Worm (Caenorhabditis elegans) whole organism, L4 larva: Measurements from ENCODE around the gene ZK370.4.
A peak's percentile ranks its signal among the peaks of the same experiment; 100 is the strongest.

Experiments
- D1046.2 ChIP-seq: fragments of 200-800 bp; sonication (Bioruptor generic); IDR thresholded peaks from 2 replicates; pipeline ENCODE4 v1.3.6; 2022; ENCODE audit warnings: missing genetic modification characterization, missing compliant biosample characterization
- F10B5.3 ChIP-seq: sonication (generic microtip); optimal IDR thresholded peaks from 2 replicates; lab custom pipeline; 2016; ENCODE audit warnings: mild to moderate bottlenecking, missing genetic modification characterization, missing compliant biosample characterization
- F26F4.8 ChIP-seq: fragments of 200-800 bp; sonication (Bioruptor generic); conservative IDR thresholded peaks from 2 replicates; pipeline ENCODE4 v1.3.6; 2022; ENCODE audit warnings: missing genetic modification characterization, missing compliant biosample characterization
- F37D6.2 ChIP-seq: sonication (generic microtip); optimal IDR thresholded peaks from 2 replicates; lab custom pipeline; 2016; ENCODE audit warnings: mild to moderate bottlenecking, missing genetic modification characterization, missing compliant biosample characterization
- F44E2.7 ChIP-seq: fragments of 200-800 bp; sonication (Bioruptor generic); IDR thresholded peaks from 2 replicates; pipeline ENCODE4 v2.1.2; 2022; ENCODE audit warnings: missing genetic modification characterization, missing compliant biosample characterization
- T20F7.1 ChIP-seq: fragments of 200-800 bp; sonication (Bioruptor generic); optimal IDR thresholded peaks from 2 replicates; lab custom pipeline; 2018; ENCODE audit warnings: mild to moderate bottlenecking, missing genetic modification characterization, missing compliant biosample characterization
- T26A8.4 ChIP-seq: fragments of 200-800 bp; sonication (Bioruptor generic); IDR thresholded peaks from 2 replicates; pipeline ENCODE4 v1.3.6; 2022; ENCODE audit warnings: missing genetic modification characterization, missing compliant biosample characterization
- ZK337.2 ChIP-seq: fragments of 200-800 bp; sonication (Bioruptor generic); IDR thresholded peaks from 2 replicates; pipeline ENCODE4 v1.3.6; 2022; ENCODE audit warnings: missing genetic modification reagents, missing genetic modification characterization, missing compliant biosample characterization
- ZK546.5 ChIP-seq, 2 experiments: sonication (generic microtip); optimal IDR thresholded peaks; 2 replicates each; lab custom pipeline; 2017; ENCODE audit warnings: missing biosample characterization in 2 of 2, missing genetic modification characterization in 2 of 2
- arid-1 ChIP-seq: fragments of 200-800 bp; sonication (Bioruptor generic); conservative IDR thresholded peaks from 2 replicates; pipeline ENCODE4 v1.3.6; 2022; ENCODE audit warnings: missing genetic modification reagents, missing genetic modification characterization, missing compliant biosample characterization
- ceh-28 ChIP-seq: fragments of 150-350 bp; optimal IDR thresholded peaks from 2 replicates; lab custom pipeline; 2014; ENCODE audit warnings: missing biosample characterization, missing genetic modification reagents, missing genetic modification characterization
- ceh-32 ChIP-seq: sonication (generic microtip); optimal IDR thresholded peaks from 2 replicates; lab custom pipeline; 2016; ENCODE audit warnings: mild to moderate bottlenecking, missing genetic modification characterization, missing compliant biosample characterization; ENCODE audit not compliant: poor library complexity
- ceh-44 ChIP-seq: fragments of 200-800 bp; sonication (Bioruptor generic); IDR thresholded peaks from 2 replicates; pipeline ENCODE4 v1.3.6; 2022; ENCODE audit warnings: missing genetic modification reagents, missing genetic modification characterization, missing compliant biosample characterization
- ceh-62 ChIP-seq: sonication (generic microtip); optimal IDR thresholded peaks from 2 replicates; lab custom pipeline; 2017; ENCODE audit warnings: missing biosample characterization, missing genetic modification characterization
- ces-1 ChIP-seq: fragments of 150-350 bp; sonication (generic microtip); optimal IDR thresholded peaks from 4 replicates; lab custom pipeline; 2014; ENCODE audit warnings: missing biosample characterization, missing genetic modification reagents, missing genetic modification characterization
- ctbp-1 ChIP-seq: fragments of 200-800 bp; sonication (Bioruptor generic); IDR thresholded peaks from 2 replicates; pipeline ENCODE4 v1.3.6; 2022; ENCODE audit warnings: missing genetic modification reagents, missing genetic modification characterization, missing compliant biosample characterization
- daf-12 ChIP-seq: fragments of 150-350 bp; optimal IDR thresholded peaks from 2 replicates; lab custom pipeline; 2014; ENCODE audit warnings: missing biosample characterization, missing genetic modification reagents, missing genetic modification characterization
- daf-16 ChIP-seq, 3 experiments: sonication (generic microtip); optimal IDR thresholded peaks; 2 replicates each; lab custom pipeline; 2016 to 2017; ENCODE audit warnings: missing genetic modification characterization in 3 of 3, missing genetic modification reagents in 3 of 3, mild to moderate bottlenecking in 2 of 3, missing compliant biosample characterization in 2 of 3, missing biosample characterization in 1 of 3, moderate library complexity in 1 of 3
- daf-19 ChIP-seq: fragments of 200-800 bp; sonication (Bioruptor generic); conservative IDR thresholded peaks from 2 replicates; pipeline ENCODE4 v1.3.6; 2022; ENCODE audit warnings: missing genetic modification characterization, missing compliant biosample characterization
- dmd-6 ChIP-seq: fragments of 200-800 bp; sonication (Bioruptor generic); IDR thresholded peaks from 2 replicates; pipeline ENCODE4 v1.3.6; 2022; ENCODE audit warnings: missing genetic modification reagents, missing genetic modification characterization, missing compliant biosample characterization
- dmd-8 ChIP-seq: fragments of 200-800 bp; sonication (Bioruptor generic); IDR thresholded peaks from 2 replicates; pipeline ENCODE4 v1.3.6; 2022; ENCODE audit warnings: missing genetic modification characterization, missing compliant biosample characterization
- dpl-1 ChIP-seq: fragments of 150-350 bp; optimal IDR thresholded peaks from 2 replicates; lab custom pipeline; 2014; ENCODE audit warnings: missing biosample characterization, missing genetic modification reagents, missing genetic modification characterization
- duxl-1 ChIP-seq: sonication (generic microtip); optimal IDR thresholded peaks from 2 replicates; lab custom pipeline; 2016; ENCODE audit warnings: mild to moderate bottlenecking, missing genetic modification characterization, moderate library complexity, missing compliant biosample characterization; ENCODE audit not compliant: poor library complexity
- egl-43 ChIP-seq: fragments of 200-800 bp; sonication (Bioruptor generic); IDR thresholded peaks from 2 replicates; pipeline ENCODE4 v1.3.6; 2022; ENCODE audit warnings: missing genetic modification reagents, missing genetic modification characterization, missing compliant biosample characterization
- fkh-10 ChIP-seq: fragments of 150-350 bp; optimal IDR thresholded peaks from 2 replicates; lab custom pipeline; 2014; ENCODE audit warnings: missing biosample characterization, missing genetic modification reagents, missing genetic modification characterization
- hmg-1.1 ChIP-seq: fragments of 200-800 bp; sonication (Bioruptor generic); IDR thresholded peaks from 2 replicates; pipeline ENCODE4 v1.3.6; 2022; ENCODE audit warnings: missing genetic modification reagents, missing genetic modification characterization, missing compliant biosample characterization
- jun-1 ChIP-seq: fragments of 150-350 bp; optimal IDR thresholded peaks from 2 replicates; lab custom pipeline; 2014; ENCODE audit warnings: missing biosample characterization, missing genetic modification reagents, missing genetic modification characterization
- lim-7 ChIP-seq: fragments of 200-800 bp; sonication (Bioruptor generic); IDR thresholded peaks from 2 replicates; pipeline ENCODE4 v1.3.6; 2022; ENCODE audit warnings: missing genetic modification characterization, missing compliant biosample characterization
- lin-1 ChIP-seq: fragments of 200-800 bp; sonication (Bioruptor generic); IDR thresholded peaks from 2 replicates; pipeline ENCODE4 v1.3.6; 2022; ENCODE audit warnings: missing genetic modification reagents, missing genetic modification characterization, missing compliant biosample characterization
- lin-13 ChIP-seq: fragments of 150-350 bp; optimal IDR thresholded peaks from 2 replicates; lab custom pipeline; 2014; ENCODE audit warnings: missing biosample characterization, missing genetic modification reagents, missing genetic modification characterization
- lin-29 ChIP-seq: fragments of 200-800 bp; sonication (Bioruptor generic); IDR thresholded peaks from 2 replicates; pipeline ENCODE4 v1.3.6; 2022; ENCODE audit warnings: missing genetic modification reagents, missing genetic modification characterization, missing compliant biosample characterization
- lir-3 ChIP-seq: sonication (generic microtip); optimal IDR thresholded peaks from 2 replicates; lab custom pipeline; 2016; ENCODE audit warnings: mild to moderate bottlenecking, missing genetic modification characterization, missing compliant biosample characterization
- mdl-1 ChIP-seq, 2 experiments: fragments of 150-350 bp in 1 of 2; sonication (generic microtip) in 1 of 2; optimal IDR thresholded peaks; 2 replicates each; lab custom pipeline; 2014 to 2017; ENCODE audit warnings: missing biosample characterization in 2 of 2, missing genetic modification characterization in 2 of 2
- mdt-29 ChIP-seq: fragments of 200-800 bp; sonication (Bioruptor generic); IDR thresholded peaks from 2 replicates; pipeline ENCODE4 v1.3.6; 2022; ENCODE audit warnings: missing genetic modification reagents, missing genetic modification characterization, missing compliant biosample characterization
- mep-1 ChIP-seq: fragments of 150-350 bp; sonication (generic microtip); optimal IDR thresholded peaks from 3 replicates; lab custom pipeline; 2014; ENCODE audit warnings: missing biosample characterization, missing genetic modification characterization
- mxl-2 ChIP-seq: fragments of 200-800 bp; sonication (Bioruptor generic); conservative IDR thresholded peaks from 2 replicates; pipeline ENCODE4 v1.3.6; 2022; ENCODE audit warnings: missing genetic modification reagents, missing genetic modification characterization, missing compliant biosample characterization
- nhr-25 ChIP-seq: sonication (generic microtip); optimal IDR thresholded peaks from 2 replicates; lab custom pipeline; 2017; ENCODE audit warnings: missing genetic modification characterization, mild to moderate bottlenecking, missing compliant biosample characterization, antibody characterized with exemption, moderate library complexity, borderline replicate concordance; ENCODE audit not compliant: insufficient read depth
- nhr-76 ChIP-seq: fragments of 150-350 bp; optimal IDR thresholded peaks from 2 replicates; lab custom pipeline; 2014; ENCODE audit warnings: missing biosample characterization, missing genetic modification characterization
- php-3 ChIP-seq: fragments of 200-800 bp; sonication (Bioruptor generic); IDR thresholded peaks from 2 replicates; pipeline ENCODE4 v1.3.6; 2022; ENCODE audit warnings: missing genetic modification reagents, missing genetic modification characterization, missing compliant biosample characterization
- pqm-1 ChIP-seq: sonication (generic microtip); optimal IDR thresholded peaks from 2 replicates; lab custom pipeline; 2017; ENCODE audit warnings: missing biosample characterization, missing genetic modification characterization
- rbr-2 ChIP-seq: sonication (generic microtip); optimal IDR thresholded peaks from 2 replicates; lab custom pipeline; 2016; ENCODE audit warnings: missing genotype, missing genetic modification characterization, missing compliant biosample characterization
- saeg-2 ChIP-seq: fragments of 200-800 bp; sonication (Bioruptor generic); IDR thresholded peaks from 2 replicates; pipeline ENCODE4 v1.3.6; 2022; ENCODE audit warnings: missing genetic modification reagents, missing genetic modification characterization, missing compliant biosample characterization
- spr-1 ChIP-seq: sonication (generic microtip); optimal IDR thresholded peaks from 2 replicates; lab custom pipeline; 2016; ENCODE audit warnings: mild to moderate bottlenecking, missing genetic modification characterization, missing compliant biosample characterization
- tag-97 ChIP-seq: fragments of 200-800 bp; sonication (Bioruptor generic); IDR thresholded peaks from 2 replicates; pipeline ENCODE4 v1.3.6; 2022; ENCODE audit warnings: missing genetic modification characterization, missing compliant biosample characterization
- vab-7 ChIP-seq: fragments of 200-800 bp; sonication (Bioruptor generic); IDR thresholded peaks from 2 replicates; pipeline ENCODE4 v1.3.6; 2022; ENCODE audit warnings: missing genetic modification reagents, missing genetic modification characterization, missing compliant biosample characterization
- zag-1 ChIP-seq: fragments of 150-350 bp; optimal IDR thresholded peaks from 2 replicates; lab custom pipeline; 2014; ENCODE audit warnings: missing biosample characterization, missing genetic modification characterization
- zfp-2 ChIP-seq: sonication (generic microtip); optimal IDR thresholded peaks from 2 replicates; lab custom pipeline; 2016; ENCODE audit warnings: mild to moderate bottlenecking, missing genetic modification characterization, missing compliant biosample characterization
- zfp-3 ChIP-seq: fragments of 200-800 bp; sonication (Bioruptor generic); conservative IDR thresholded peaks from 2 replicates; pipeline ENCODE4 v1.3.6; 2022; ENCODE audit warnings: missing genetic modification reagents, missing genetic modification characterization, missing compliant biosample characterization
- zip-11 ChIP-seq: fragments of 200-800 bp; sonication (Bioruptor generic); IDR thresholded peaks from 2 replicates; pipeline ENCODE4 v1.3.6; 2022; ENCODE audit warnings: missing genetic modification characterization, missing compliant biosample characterization
- zip-2 ChIP-seq: fragments of 150-350 bp; optimal IDR thresholded peaks from 2 replicates; lab custom pipeline; 2014; ENCODE audit warnings: missing biosample characterization, missing genetic modification characterization

The ZK370.4 gene

ce11 chrIII:8678371-8678770 lies 52.8 kb downstream of the ZK370.4 start (continued):
- TF ChIP-seq jun-1 (tag; lab: Kevin White, UChicago) (no peak), lir-3 (tag; lab: Kevin White, UChicago) (peak; percentile 75), nhr-25 (tag; lab: Kevin White, UChicago) (no peak), ceh-28 (tag; lab: Kevin White, UChicago) (no peak), ceh-62 (tag; lab: Kevin White, UChicago) (no peak), mdt-29 (GFP tag; lab: Robert Waterston, UW) (peak; percentile 57; the same call in 1 of the 2 replicates), arid-1 (peak; percentile 90), ceh-44 (GFP tag; lab: Robert Waterston, UW) (peak; percentile 74; the same call in 1 of the 2 replicates), ces-1 (GFP tag; lab: Kevin White, UChicago) (no peak), tag-97 (GFP tag; lab: Robert Waterston, UW) (no peak), fkh-10 (GFP tag; lab: Kevin White, UChicago) (peak; percentile 0), dmd-6 (GFP tag; lab: Robert Waterston, UW) (peak; percentile 47), mxl-2 (GFP tag; lab: Robert Waterston, UW) (peak; percentile 79), F10B5.3 (tag; lab: Kevin White, UChicago) (peak; percentile 3), daf-16 (GFP tag; optimal IDR thresholded peaks at IDR 0.05; lab: Kevin White, UChicago) (peak; percentile 51 to 90), daf-16 (tag; optimal IDR thresholded peaks at IDR 0.05; lab: Kevin White, UChicago) (peak; percentile 53), D1046.2 (GFP tag; lab: Robert Waterston, UW) (no peak), mdl-1 (tag; optimal IDR thresholded peaks at IDR 0.05; lab: Kevin White, UChicago) (no peak), hmg-1.1 (GFP tag; lab: Robert Waterston, UW) (peak; percentile 96), daf-19 (GFP tag; lab: Robert Waterston, UW) (peak; percentile 72), lin-1 (GFP tag; lab: Robert Waterston, UW) (peak; percentile 92), vab-7 (GFP tag; lab: Robert Waterston, UW) (peak; percentile 90), ceh-32 (tag; lab: Kevin White, UChicago) (no peak), F44E2.7 (GFP tag; lab: Robert Waterston, UW) (peak; percentile 74; the same call in 1 of the 2 replicates), zag-1 (tag; lab: Kevin White, UChicago) (no peak), dmd-8 (peak; percentile 95), zip-2 (tag; lab: Kevin White, UChicago) (peak; percentile 63), T20F7.1 (GFP tag; lab: Kevin White, UChicago) (peak; percentile 73), F37D6.2 (tag; lab: Kevin White, UChicago) (peak; percentile 50), mep-1 (peak; percentile 76), ZK337.2 (GFP tag; lab: Robert Waterston, UW) (peak; percentile 78), zip-11 (GFP tag; lab: Robert Waterston, UW) (0 out of 2 replicates have a peak, but pooled peaks have one; percentile 36), daf-12 (tag; lab: Kevin White, UChicago) (no peak), zfp-3 (GFP tag; lab: Robert Waterston, UW) (peak; percentile 78; the same call in 1 of the 2 replicates), saeg-2 (GFP tag; lab: Robert Waterston, UW) (0 out of 2 replicates have a peak, but pooled peaks have one; percentile 7), egl-43 (GFP tag; lab: Robert Waterston, UW) (peak; percentile 97), lin-13 (GFP tag; lab: Kevin White, UChicago) (peak; percentile 72), rbr-2 (peak; percentile 72), zfp-2 (tag; lab: Kevin White, UChicago) (peak; percentile 24), spr-1 (tag; lab: Kevin White, UChicago) (peak; percentile 43), dpl-1 (GFP tag; lab: Kevin White, UChicago) (peak; percentile 53), php-3 (GFP tag; lab: Robert Waterston, UW) (peak; percentile 72), F26F4.8 (GFP tag; lab: Robert Waterston, UW) (peak; percentile 94), T26A8.4 (GFP tag; lab: Robert Waterston, UW) (peak; percentile 85), pqm-1 (tag; lab: Kevin White, UChicago) (no peak), ctbp-1 (GFP tag; lab: Robert Waterston, UW) (peak; percentile 90), duxl-1 (tag; lab: Kevin White, UChicago) (peak; percentile 85), lin-29 (GFP tag; lab: Robert Waterston, UW) (peak; percentile 65; the same call in 1 of the 2 replicates), lim-7 (GFP tag; lab: Robert Waterston, UW) (peak; percentile 97), nhr-76 (no peak), ZK546.5 (tag; optimal IDR thresholded peaks at IDR 0.05; lab: Kevin White, UChicago) (no peak)
